Fruit fly (Drosophila melanogaster) whole organism, wandering third instar larva: ENCODE results near the gene Alp10.

Experiments
- Abd-B ChIP-seq: fragments of >200 bp; optimal IDR thresholded peaks from 2 replicates; lab custom pipeline; 2017; ENCODE audit warnings: missing biosample characterization, missing genetic modification characterization
- Mio ChIP-seq: sonication (Bioruptor generic); optimal IDR thresholded peaks from 2 replicates; lab custom pipeline; 2016; ENCODE audit warnings: missing biosample characterization, missing genetic modification characterization
- Myc ChIP-seq: fragments of >200 bp; optimal IDR thresholded peaks from 2 replicates; lab custom pipeline; 2017
- dl ChIP-seq, 2 experiments: fragments of 175-275, 200-275 bp in 1 of 2; fragments of 200-275 bp in 1 of 2; sonication (Bioruptor generic); optimal IDR thresholded peaks; lab custom pipeline; 2018; ENCODE audit warnings: mild to moderate bottlenecking in 2 of 2, missing biosample characterization in 2 of 2, missing genetic modification characterization in 2 of 2, moderate library complexity in 2 of 2; ENCODE audit not compliant: partially characterized antibody in 2 of 2, insufficient read depth in 1 of 2
- h ChIP-seq: fragments of 200-800 bp; sonication (Bioruptor generic); optimal IDR thresholded peaks from 3 replicates; lab custom pipeline; 2016; ENCODE audit warnings: missing biosample characterization, mild to moderate bottlenecking, missing genetic modification characterization
- lola ChIP-seq: fragments of >200 bp; optimal IDR thresholded peaks from 2 replicates; lab custom pipeline; 2017; ENCODE audit warnings: missing biosample characterization, missing genetic modification characterization
- pan ChIP-seq: fragments of >200 bp; optimal IDR thresholded peaks from 2 replicates; lab custom pipeline; 2017
- psq ChIP-seq: fragments of 200-800 bp; sonication (Bioruptor generic); optimal IDR thresholded peaks from 3 replicates; lab custom pipeline; 2017; ENCODE audit warnings: missing biosample characterization, mild to moderate bottlenecking, missing genetic modification characterization, moderate library complexity
- sage ChIP-seq: fragments of 200-800 bp; sonication (Bioruptor generic); optimal IDR thresholded peaks from 2 replicates; lab custom pipeline; 2016; ENCODE audit warnings: missing biosample characterization, mild to moderate bottlenecking, missing genetic modification characterization
- sv ChIP-seq: fragments of 200-800 bp; sonication (Bioruptor generic); optimal IDR thresholded peaks from 3 replicates; lab custom pipeline; 2016; ENCODE audit warnings: missing biosample characterization, missing genetic modification characterization

DNA sequence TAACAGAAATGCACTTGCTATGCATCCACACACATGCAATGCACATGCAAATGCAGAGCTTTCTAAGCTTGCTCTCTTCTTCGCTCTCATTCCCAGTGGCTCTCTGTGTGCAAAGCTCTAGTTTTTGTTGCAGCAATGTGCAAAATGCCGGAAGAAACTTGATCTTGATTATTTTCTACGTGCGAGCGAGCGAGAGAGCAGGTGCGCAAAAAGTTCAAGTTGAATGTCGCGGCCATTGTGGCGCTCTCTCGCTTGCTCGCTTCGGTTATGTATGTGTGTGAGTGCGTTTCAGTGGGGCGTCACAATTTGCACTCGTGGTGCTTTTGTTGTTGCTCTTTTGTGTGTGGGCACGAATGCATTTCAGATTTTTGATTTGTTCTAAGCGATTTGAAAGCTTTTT is 15.5 kb upstream of the Alp10 start:
- no peak for TF ChIP-seq Abd-B
- no peak for TF ChIP-seq dl (GFP tag; optimal IDR thresholded peaks at IDR 0.05; lab: Kevin White, UChicago; ENCODE audit: insufficient read depth in 1 of 2, partially characterized antibody in 2 of 2)
- TF ChIP-seq sv (GFP tag; lab: Kevin White, UChicago): no peak
- no peak for TF ChIP-seq Myc (lab: Kevin White, UChicago)
- no peak for TF ChIP-seq h (GFP tag; lab: Kevin White, UChicago)
- TF ChIP-seq psq: no peak
- no peak for TF ChIP-seq sage (GFP tag; lab: Kevin White, UChicago)
- TF ChIP-seq lola (GFP tag; lab: Kevin White, UChicago): no peak
- TF ChIP-seq Mio: no peak
- TF ChIP-seq pan (lab: Kevin White, UChicago): no peak
